Worm (Caenorhabditis elegans) whole organism, midembryonic: Measurements from ENCODE around the gene ncs-1.

Source experiments
- T22C8.4 ChIP-seq: fragments of 200-800 bp; sonication (Bioruptor generic); IDR thresholded peaks from 2 replicates; pipeline ENCODE4 v1.3.6; 2022; ENCODE audit warnings: missing genetic modification characterization, missing compliant biosample characterization
- cog-1 ChIP-seq: sonication (generic microtip); optimal IDR thresholded peaks from 2 replicates; lab custom pipeline; 2016; ENCODE audit warnings: missing genetic modification characterization, missing compliant biosample characterization
- flt-1 ChIP-seq: fragments of 200-800 bp; sonication (Bioruptor generic); IDR thresholded peaks from 2 replicates; pipeline ENCODE4 v1.3.6; 2022; ENCODE audit warnings: missing genetic modification characterization, missing compliant biosample characterization
- klf-2 ChIP-seq: fragments of 200-800 bp; sonication (Bioruptor generic); conservative IDR thresholded peaks from 2 replicates; pipeline ENCODE4 v1.3.6; 2022; ENCODE audit warnings: missing genetic modification reagents, missing genetic modification characterization, missing compliant biosample characterization
- med-1 ChIP-seq: sonication (generic microtip); optimal IDR thresholded peaks from 2 replicates; lab custom pipeline; 2017; ENCODE audit warnings: missing genetic modification characterization, mild to moderate bottlenecking, missing compliant biosample characterization, antibody characterized with exemption, missing genetic modification reagents; ENCODE audit not compliant: insufficient read depth
- ref-1 ChIP-seq: fragments of 200-800 bp; sonication (Bioruptor generic); conservative IDR thresholded peaks from 2 replicates; pipeline ENCODE4 v1.3.6; 2022; ENCODE audit warnings: missing genetic modification reagents, missing genetic modification characterization, missing compliant biosample characterization
- tab-1 ChIP-seq: fragments of 200-800 bp; sonication (Bioruptor generic); IDR thresholded peaks from 2 replicates; pipeline ENCODE4 v1.3.6; 2022; ENCODE audit warnings: missing genetic modification characterization, missing compliant biosample characterization
- ztf-23 ChIP-seq: fragments of 200-800 bp; sonication (Bioruptor generic); IDR thresholded peaks from 2 replicates; pipeline ENCODE4 v1.3.6; 2022; ENCODE audit warnings: missing genetic modification reagents, missing genetic modification characterization, missing compliant biosample characterization
- ztf-29 ChIP-seq: fragments of 200-800 bp; sonication (Bioruptor generic); IDR thresholded peaks from 2 replicates; pipeline ENCODE4 v1.3.6; 2022; ENCODE audit warnings: missing genetic modification reagents, missing genetic modification characterization, missing compliant biosample characterization

The ncs-1 gene

DNA sequence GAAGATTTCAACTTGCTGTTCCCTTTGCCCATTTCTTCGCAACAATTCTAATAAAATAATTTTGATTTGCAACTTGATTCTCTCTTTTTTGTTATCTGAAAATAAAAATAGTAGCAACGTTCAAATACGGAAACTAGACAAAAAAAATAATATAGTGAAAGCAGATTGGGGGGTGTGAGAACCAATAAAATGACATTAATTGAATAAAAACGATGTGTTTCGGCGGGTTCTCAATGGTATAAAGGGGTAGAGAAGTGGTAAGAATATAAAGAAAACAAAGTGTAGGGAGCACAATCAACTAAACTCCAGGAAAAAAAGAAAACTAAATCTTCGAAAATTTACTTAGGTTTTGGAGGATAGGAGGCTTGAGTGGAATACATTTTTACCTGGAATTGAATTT, at the start of gene ncs-1:
TSS of gene ncs-1 (minus strand) at position 101 of the 400 bp plus-strand sequence.
- TF ChIP-seq ztf-29 (GFP tag; lab: Robert Waterston, UW): no peak
- TF ChIP-seq cog-1 (tag; lab: Kevin White, UChicago): no peak
- TF ChIP-seq klf-2 (GFP tag; lab: Robert Waterston, UW): no peak
- no peak for TF ChIP-seq T22C8.4 (GFP tag; lab: Robert Waterston, UW)
- no peak for TF ChIP-seq ztf-23
- no peak for TF ChIP-seq flt-1
- no peak for TF ChIP-seq ref-1 (GFP tag; lab: Robert Waterston, UW)
- no peak for TF ChIP-seq tab-1 (GFP tag; lab: Robert Waterston, UW)
- TF ChIP-seq med-1 (GFP tag; lab: Kevin White, UChicago): no peak

DNA sequence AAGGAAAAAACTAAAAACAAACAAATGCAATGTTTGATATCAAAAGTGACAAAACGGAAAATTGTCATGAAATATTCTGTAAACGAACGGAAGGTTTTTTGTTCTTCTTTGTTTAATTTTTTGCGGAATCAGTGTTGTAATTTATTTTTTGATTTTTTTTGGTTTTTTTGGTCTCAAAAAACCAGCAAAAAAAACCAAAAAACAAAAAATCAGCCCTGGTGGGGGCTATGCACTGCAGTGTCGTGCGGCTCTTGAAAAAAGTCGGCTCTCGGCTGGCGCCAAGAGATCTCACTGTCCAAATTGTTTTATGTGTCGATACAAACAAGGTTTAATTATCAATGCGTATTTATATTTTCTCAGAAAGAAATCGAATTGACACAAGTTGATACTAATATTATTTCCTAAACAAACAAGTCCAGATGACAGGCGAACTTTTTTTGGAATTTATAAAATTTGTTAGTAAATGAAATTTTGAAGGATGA, 49.4 kb upstream of the ncs-1 start:
- TF ChIP-seq ztf-23: no peak
- no peak for TF ChIP-seq klf-2 (GFP tag; lab: Robert Waterston, UW)
- no peak for TF ChIP-seq tab-1 (GFP tag; lab: Robert Waterston, UW)
- no peak for TF ChIP-seq T22C8.4 (GFP tag; lab: Robert Waterston, UW)
- TF ChIP-seq flt-1: no peak

DNA sequence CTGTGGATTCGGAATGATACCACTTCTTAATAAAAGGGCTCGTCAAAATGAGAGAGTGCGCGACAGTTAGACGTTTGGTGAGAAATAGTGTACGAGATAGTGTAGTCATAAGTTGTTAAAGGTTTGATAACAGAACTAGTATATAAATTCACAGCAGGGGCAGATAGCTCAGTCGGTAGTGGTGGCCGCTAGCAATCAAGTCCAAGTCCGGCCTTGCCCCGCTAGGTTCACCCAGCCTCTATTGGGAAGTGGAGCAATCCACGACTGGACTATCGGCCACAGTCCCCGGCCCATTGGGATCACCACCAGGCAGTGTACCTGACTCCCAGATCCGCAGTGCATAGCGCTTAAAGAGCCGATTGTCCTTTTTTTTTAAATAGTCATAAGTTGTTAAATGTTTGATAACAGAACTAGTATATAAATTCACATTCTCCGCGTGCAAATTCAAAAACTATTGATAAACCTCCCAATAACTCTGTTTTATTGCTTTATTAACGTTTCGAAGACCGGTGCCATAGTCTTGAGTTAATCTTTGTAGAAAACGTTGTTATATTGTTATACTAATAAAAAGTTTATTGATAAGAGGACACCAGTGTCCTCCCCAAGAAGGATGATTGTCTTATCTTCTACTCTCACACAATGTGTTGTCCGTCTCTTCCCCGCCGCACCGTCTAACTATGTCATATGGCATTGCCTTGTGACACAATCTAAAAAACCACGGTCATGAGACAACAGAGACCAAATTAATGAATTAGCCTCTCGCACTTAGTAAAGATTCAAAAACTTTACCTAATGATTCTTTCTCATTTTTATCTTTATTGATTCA, 47.8 kb upstream of the ncs-1 start:
- no peak for TF ChIP-seq ztf-29 (GFP tag; lab: Robert Waterston, UW)
- TF ChIP-seq ref-1 (GFP tag; lab: Robert Waterston, UW): no peak

DNA sequence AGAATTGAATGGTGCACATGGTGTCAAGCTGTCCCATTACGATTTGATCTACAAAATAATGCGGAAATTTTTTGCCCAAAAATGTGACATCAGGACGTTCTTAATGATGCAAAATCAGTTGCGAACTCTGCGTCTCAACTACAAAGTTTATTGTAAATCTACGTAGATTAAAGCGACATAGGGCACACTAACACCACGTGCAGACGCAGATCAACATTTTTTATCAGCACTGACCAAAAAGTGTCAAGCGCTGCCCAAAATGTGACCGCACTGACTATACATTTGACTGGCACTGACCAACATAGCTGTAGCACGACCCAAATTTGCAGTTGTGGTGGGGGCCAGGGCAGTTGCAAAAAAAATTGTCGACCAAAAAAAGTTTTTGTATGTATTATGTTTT, 46.4 kb upstream of the ncs-1 start:
- TF ChIP-seq T22C8.4 (GFP tag; lab: Robert Waterston, UW): no peak
- no peak for TF ChIP-seq cog-1 (tag; lab: Kevin White, UChicago)
- TF ChIP-seq klf-2 (GFP tag; lab: Robert Waterston, UW): no peak
- TF ChIP-seq med-1 (GFP tag; lab: Kevin White, UChicago): no peak
- TF ChIP-seq ref-1 (GFP tag; lab: Robert Waterston, UW): no peak
- no peak for TF ChIP-seq ztf-23

DNA sequence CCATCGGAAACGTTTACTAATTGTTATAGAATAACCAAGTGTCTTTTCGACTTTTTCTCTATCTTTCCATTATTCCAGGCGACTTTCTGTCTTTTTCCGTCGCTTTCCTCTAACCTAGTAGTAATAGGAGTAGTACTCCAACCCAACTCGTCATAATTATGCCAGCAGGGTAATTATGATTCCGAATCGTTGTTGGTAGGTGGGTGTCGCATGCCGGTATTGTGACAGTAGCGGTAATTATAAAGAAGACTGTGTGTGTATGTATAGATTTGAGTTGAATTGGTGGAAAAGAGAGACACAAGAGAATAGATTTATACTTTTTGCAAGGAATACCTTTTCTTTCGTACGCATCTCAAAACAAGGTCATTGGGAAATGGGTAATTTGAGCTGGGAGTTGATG, 42.0 kb upstream of the ncs-1 start:
- no peak for TF ChIP-seq med-1 (GFP tag; lab: Kevin White, UChicago)
- TF ChIP-seq flt-1: no peak
- no peak for TF ChIP-seq ztf-29 (GFP tag; lab: Robert Waterston, UW)
- no peak for TF ChIP-seq ref-1 (GFP tag; lab: Robert Waterston, UW)
- no peak for TF ChIP-seq cog-1 (tag; lab: Kevin White, UChicago)
- no peak for TF ChIP-seq tab-1 (GFP tag; lab: Robert Waterston, UW)
- TF ChIP-seq klf-2 (GFP tag; lab: Robert Waterston, UW): no peak
- TF ChIP-seq ztf-23: no peak
- no peak for TF ChIP-seq T22C8.4 (GFP tag; lab: Robert Waterston, UW)

DNA sequence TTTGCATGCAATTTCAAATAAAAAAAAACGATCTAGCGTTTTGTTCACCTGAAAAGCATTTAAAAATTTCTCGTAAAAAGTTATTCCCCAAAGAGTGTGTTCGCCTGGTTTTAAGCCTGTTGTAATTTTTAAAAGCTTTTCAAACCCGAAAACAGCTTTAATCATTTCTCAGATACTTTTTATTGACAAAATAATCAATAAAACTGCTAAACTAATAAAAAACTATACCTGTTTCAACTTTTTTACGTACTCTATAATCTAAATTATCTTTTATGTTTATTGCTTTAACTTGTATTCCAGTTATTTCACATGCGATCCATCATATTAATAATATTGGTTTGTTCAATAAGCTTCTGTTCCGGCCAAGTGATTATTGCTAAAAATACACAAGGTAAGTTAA, 41.0 kb upstream of the ncs-1 start, which contains the start of gene cutl-21:
TSS of gene cutl-21 (plus strand) at position 301 of the 400 bp plus-strand sequence.
- TF ChIP-seq flt-1: no peak
- no peak for TF ChIP-seq klf-2 (GFP tag; lab: Robert Waterston, UW)
- TF ChIP-seq ztf-23: no peak
- TF ChIP-seq cog-1 (tag; lab: Kevin White, UChicago): no peak
- TF ChIP-seq T22C8.4 (GFP tag; lab: Robert Waterston, UW): no peak
- TF ChIP-seq tab-1 (GFP tag; lab: Robert Waterston, UW): no peak
- TF ChIP-seq ztf-29 (GFP tag; lab: Robert Waterston, UW): no peak
- no peak for TF ChIP-seq med-1 (GFP tag; lab: Kevin White, UChicago)
- TF ChIP-seq ref-1 (GFP tag; lab: Robert Waterston, UW): no peak

DNA sequence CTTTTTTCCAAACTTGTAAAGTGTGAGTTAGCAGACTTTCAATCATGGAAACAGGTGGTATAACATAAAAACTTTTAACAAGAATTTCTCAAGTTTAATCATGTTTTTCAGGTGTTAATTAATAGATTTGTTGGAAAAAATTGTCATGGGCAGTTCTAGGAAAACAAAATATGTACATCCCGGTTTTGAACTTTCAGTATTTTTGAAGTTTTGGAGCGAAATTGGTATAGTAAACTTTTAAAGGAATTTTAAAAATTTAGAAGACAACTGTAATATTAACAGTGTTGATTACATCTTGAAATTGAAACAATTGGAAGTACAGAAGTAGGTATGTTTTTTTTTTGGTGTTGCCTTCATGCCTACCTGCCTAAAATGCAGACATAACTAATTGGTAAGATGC, 31.6 kb upstream of the ncs-1 start:
- TF ChIP-seq med-1 (GFP tag; lab: Kevin White, UChicago) (no peak), cog-1 (tag; lab: Kevin White, UChicago) (no peak), T22C8.4 (GFP tag; lab: Robert Waterston, UW) (no peak), ref-1 (GFP tag; lab: Robert Waterston, UW) (no peak)

DNA sequence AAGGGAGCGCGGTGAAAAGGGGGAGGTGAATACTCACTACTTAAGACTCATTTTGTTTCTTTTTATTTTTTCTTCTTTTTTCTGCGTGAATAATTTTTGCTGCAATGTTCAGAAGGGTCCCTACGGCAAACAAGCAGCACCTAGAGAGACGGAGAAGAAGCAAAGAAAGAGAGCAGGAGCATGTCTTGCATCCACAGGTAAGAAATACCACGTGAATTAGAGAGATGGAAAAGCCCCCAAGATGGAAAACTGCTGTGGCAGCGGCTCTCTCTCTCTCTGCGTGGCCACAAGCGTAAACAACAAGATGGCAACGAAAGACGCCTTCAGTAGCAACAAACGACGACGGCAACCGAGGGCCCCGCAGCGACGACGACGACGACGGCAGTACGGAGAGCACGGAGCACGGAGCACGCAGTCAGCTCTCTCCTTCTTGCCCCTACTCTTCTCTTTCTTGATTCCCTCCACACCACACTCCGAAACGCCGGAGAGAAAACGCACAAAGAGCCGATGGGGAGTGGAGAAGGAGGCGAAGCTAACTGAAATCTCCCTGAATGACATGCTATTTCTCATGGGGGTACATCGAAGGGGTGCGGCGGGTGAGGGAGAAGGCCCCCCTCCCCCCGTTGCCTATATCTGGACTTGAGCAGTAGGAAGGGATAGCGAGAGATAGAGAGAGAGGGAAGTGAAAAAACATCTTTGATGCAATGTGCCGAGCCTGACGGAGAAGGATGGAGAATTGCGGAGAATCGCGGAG, 29.8 kb upstream of the ncs-1 start:
- TF ChIP-seq tab-1 (GFP tag; lab: Robert Waterston, UW) (0 out of 2 replicates have a peak, but pooled peaks have one; percentile 57), klf-2 (GFP tag; lab: Robert Waterston, UW) (0 out of 2 replicates have a peak, but pooled peaks have one; percentile 14), ztf-23 (no peak), T22C8.4 (GFP tag; lab: Robert Waterston, UW) (no peak), ref-1 (GFP tag; lab: Robert Waterston, UW) (no peak), cog-1 (tag; lab: Kevin White, UChicago) (peak; percentile 37), med-1 (GFP tag; lab: Kevin White, UChicago) (no peak), flt-1 (peak; percentile 60; the same call in 1 of the 2 replicates), ztf-29 (GFP tag; lab: Robert Waterston, UW) (peak; percentile 26; the same call in 1 of the 2 replicates)

DNA sequence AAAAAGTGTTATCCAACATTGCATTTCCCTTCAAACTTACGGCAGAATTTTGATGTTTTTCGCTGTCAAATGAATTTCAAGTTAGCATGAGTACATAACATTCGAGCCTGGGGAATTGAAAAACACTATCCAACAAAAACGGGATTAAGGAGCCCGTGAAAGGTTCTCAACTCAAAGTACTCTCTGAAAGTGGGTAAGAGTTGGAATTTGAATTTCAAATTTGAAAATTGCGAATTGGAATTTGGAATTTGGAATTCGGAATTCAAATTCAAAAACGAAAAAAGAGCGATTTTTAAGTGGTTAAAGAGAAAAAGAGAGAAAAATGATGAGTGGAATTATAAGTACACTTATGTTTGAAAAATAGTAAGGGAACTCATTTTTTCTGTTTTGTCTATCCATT, 28.2 kb upstream of the ncs-1 start, which contains the start of the genes C09E10.3 and dgk-1:
TSS of gene C09E10.3 (minus strand) at position 101 of the 400 bp plus-strand sequence.
TSS of gene dgk-1 (minus strand) at position 183 of the 400 bp plus-strand sequence.
- no peak for TF ChIP-seq med-1 (GFP tag; lab: Kevin White, UChicago)
- no peak for TF ChIP-seq ztf-29 (GFP tag; lab: Robert Waterston, UW)
- TF ChIP-seq cog-1 (tag; lab: Kevin White, UChicago): no peak
- no peak for TF ChIP-seq flt-1
- no peak for TF ChIP-seq ztf-23
- no peak for TF ChIP-seq T22C8.4 (GFP tag; lab: Robert Waterston, UW)
- TF ChIP-seq klf-2 (GFP tag; lab: Robert Waterston, UW): no peak
- TF ChIP-seq tab-1 (GFP tag; lab: Robert Waterston, UW): no peak
- TF ChIP-seq ref-1 (GFP tag; lab: Robert Waterston, UW): no peak
